Fruit fly (Drosophila melanogaster) whole organism, adult: ENCODE results near the gene Ufd4.
A peak's percentile ranks its signal among the peaks of the same experiment; 100 is the strongest.

Source experiments
- CG11617 ChIP-seq: fragments of 200-800 bp; sonication (Bioruptor generic); optimal IDR thresholded peaks from 2 replicates; lab custom pipeline; 2017; ENCODE audit warnings: mild to moderate bottlenecking, missing biosample characterization, missing genetic modification reagents, missing genetic modification characterization
- CG12768 ChIP-seq: fragments of 200-800 bp; sonication (Bioruptor generic); optimal IDR thresholded peaks from 2 replicates; lab custom pipeline; 2017; ENCODE audit warnings: missing biosample characterization, missing genetic modification characterization, mild to moderate bottlenecking, moderate library complexity, missing genetic modification reagents
- CG14711 ChIP-seq: fragments of 200-800 bp; sonication (Bioruptor generic); optimal IDR thresholded peaks from 2 replicates; lab custom pipeline; 2018; ENCODE audit warnings: missing biosample characterization, mild to moderate bottlenecking, missing genetic modification characterization, moderate library complexity
- CG1620 ChIP-seq: fragments of 200-800 bp; sonication (Bioruptor generic); optimal IDR thresholded peaks from 2 replicates; lab custom pipeline; 2016; ENCODE audit warnings: missing biosample characterization, missing genetic modification characterization
- CG33017 ChIP-seq: fragments of 200-800 bp; sonication (Bioruptor generic); optimal IDR thresholded peaks from 2 replicates; lab custom pipeline; 2018; ENCODE audit warnings: missing biosample characterization, mild to moderate bottlenecking, missing genetic modification characterization, moderate library complexity
- CG5204 ChIP-seq: fragments of 200-800 bp; sonication (Bioruptor generic); optimal IDR thresholded peaks from 2 replicates; lab custom pipeline; 2016; ENCODE audit warnings: missing biosample characterization, missing genetic modification characterization
- CG7045 ChIP-seq: fragments of 200-800 bp; sonication (Bioruptor generic); optimal IDR thresholded peaks from 2 replicates; lab custom pipeline; 2017; ENCODE audit warnings: missing biosample characterization, mild to moderate bottlenecking, missing genetic modification characterization
- CG7101 ChIP-seq: fragments of 200-800 bp; sonication (Bioruptor generic); optimal IDR thresholded peaks from 2 replicates; lab custom pipeline; 2018; ENCODE audit warnings: missing biosample characterization, mild to moderate bottlenecking, missing genetic modification characterization, moderate library complexity
- Clk ChIP-seq: fragments of 200-800 bp; sonication (Bioruptor generic); optimal IDR thresholded peaks from 2 replicates; lab custom pipeline; 2017; ENCODE audit warnings: missing biosample characterization, missing genetic modification characterization
- Crg-1 ChIP-seq: fragments of 200-800 bp; sonication (Bioruptor generic); optimal IDR thresholded peaks from 2 replicates; lab custom pipeline; 2016; ENCODE audit warnings: missing biosample characterization, missing genetic modification characterization
- Hr96 ChIP-seq: fragments of 200-800 bp; sonication (Bioruptor generic); optimal IDR thresholded peaks from 2 replicates; lab custom pipeline; 2016; ENCODE audit warnings: missing biosample characterization, missing genetic modification characterization
- Mnt ChIP-seq: fragments of 200-800 bp; sonication (Bioruptor generic); optimal IDR thresholded peaks from 2 replicates; lab custom pipeline; 2016; ENCODE audit warnings: missing biosample characterization, mild to moderate bottlenecking, missing genetic modification characterization
- bab1 ChIP-seq: fragments of 200-800 bp; sonication (Bioruptor generic); optimal IDR thresholded peaks from 3 replicates; lab custom pipeline; 2019; ENCODE audit warnings: missing biosample characterization, mild to moderate bottlenecking, missing genetic modification characterization, moderate library complexity
- cnc ChIP-seq, 2 experiments: fragments of >200 bp; optimal IDR thresholded peaks; 2 replicates each; lab custom pipeline; 2017
- kay ChIP-seq: fragments of 200-800 bp; sonication (Bioruptor generic); peaks from one replicate; lab custom pipeline; 2016; ENCODE audit warnings: missing biosample characterization, missing genetic modification characterization, borderline replicate concordance
- ovo ChIP-seq: fragments of 200-800 bp; sonication (Bioruptor generic); optimal IDR thresholded peaks from 2 replicates; lab custom pipeline; 2016; ENCODE audit warnings: missing biosample characterization, missing genetic modification characterization
- pad ChIP-seq: fragments of 200-800 bp; sonication (Bioruptor generic); optimal IDR thresholded peaks from 3 replicates; lab custom pipeline; 2017; ENCODE audit warnings: missing biosample characterization, missing genetic modification characterization, mild to moderate bottlenecking, moderate library complexity, missing genetic modification reagents
- tj ChIP-seq: fragments of 200-800 bp; sonication (Bioruptor generic); optimal IDR thresholded peaks from 3 replicates; lab custom pipeline; 2017; ENCODE audit warnings: missing biosample characterization, mild to moderate bottlenecking, missing genetic modification characterization, moderate library complexity
- toe ChIP-seq: fragments of 200-800 bp; sonication (Bioruptor generic); optimal IDR thresholded peaks from 2 replicates; lab custom pipeline; 2016; ENCODE audit warnings: missing biosample characterization, missing genetic modification characterization

The Ufd4 gene

dm6 chr2L:10334213-10334612, 42.0 kb upstream of the Ufd4 start:
- no peak for TF ChIP-seq CG14711 (tag; lab: Kevin White, UChicago)
- no peak for TF ChIP-seq CG12768 (GFP tag; lab: Kevin White, UChicago)
- no peak for TF ChIP-seq Hr96 (GFP tag; lab: Kevin White, UChicago)
- TF ChIP-seq tj (GFP tag; lab: Kevin White, UChicago) = no peak

- TF ChIP-seq kay (peak; percentile 98), Mnt (GFP tag; lab: Kevin White, UChicago) (peak; percentile 23), CG33017 (tag; lab: Kevin White, UChicago) (peak; percentile 30), Clk (GFP tag; lab: Kevin White, UChicago) (no peak), CG7101 (tag; lab: Kevin White, UChicago) (peak; percentile 8), CG7045 (GFP tag; lab: Kevin White, UChicago) (no peak), pad (GFP tag; lab: Kevin White, UChicago) (peak; percentile 38), CG12768 (GFP tag; lab: Kevin White, UChicago) (peak; percentile 15), CG5204 (GFP tag; lab: Kevin White, UChicago) (no peak), Crg-1 (GFP tag; lab: Kevin White, UChicago) (no peak), bab1 (GFP tag; lab: Kevin White, UChicago) (peak; percentile 41)
These were observed 41.2 kb upstream of the Ufd4 start, which contains the start of gene GATAd for dm6 chr2L:10333091-10333991. GATAd (plus strand) TSS chr2L:10333734.

dm6 chr2L:10331066-10331847, 39.1 kb upstream of the Ufd4 start, which contains the start of the genes Schip1 and Cox10:
Schip1 (minus strand) TSS chr2L:10331116.
Cox10 (plus strand) TSS chr2L:10331471.
- TF ChIP-seq CG11617 (GFP tag; lab: Kevin White, UChicago) (no peak), kay (peak; percentile 0), CG33017 (tag; lab: Kevin White, UChicago) (peak; percentile 40), Hr96 (GFP tag; lab: Kevin White, UChicago) (no peak), Mnt (GFP tag; lab: Kevin White, UChicago) (peak; percentile 10), CG7101 (tag; lab: Kevin White, UChicago) (peak; percentile 44), CG14711 (tag; lab: Kevin White, UChicago) (peak; percentile 26), CG7045 (GFP tag; lab: Kevin White, UChicago) (no peak)

dm6 chr2L:10327790-10328189, 35.6 kb upstream of the Ufd4 start, which contains the start of gene RnrL:
RnrL (minus strand) TSS chr2L:10327943.
- TF ChIP-seq kay (peak; percentile 82), tj (GFP tag; lab: Kevin White, UChicago) (no peak)

dm6 chr2L:10322773-10323487, 30.8 kb upstream of the Ufd4 start, which contains the start of gene CG5381:
CG5381 (minus strand) TSS chr2L:10323102.
- TF ChIP-seq CG11617 (GFP tag; lab: Kevin White, UChicago) = no peak
- no peak for TF ChIP-seq CG12768 (GFP tag; lab: Kevin White, UChicago)
- TF ChIP-seq ovo (GFP tag; lab: Kevin White, UChicago) = no peak
- TF ChIP-seq kay = peak; percentile 69
- no peak for TF ChIP-seq toe (GFP tag; lab: Kevin White, UChicago)

- TF ChIP-seq cnc (optimal IDR thresholded peaks at IDR 0.05; lab: Kevin White, UChicago) = no peak
- TF ChIP-seq CG7045 (GFP tag; lab: Kevin White, UChicago) = no peak
- no peak for TF ChIP-seq kay
- no peak for TF ChIP-seq CG1620
- TF ChIP-seq CG11617 (GFP tag; lab: Kevin White, UChicago) = no peak
- TF ChIP-seq toe (GFP tag; lab: Kevin White, UChicago) = no peak
- TF ChIP-seq Crg-1 (GFP tag; lab: Kevin White, UChicago) = no peak
- TF ChIP-seq CG5204 (GFP tag; lab: Kevin White, UChicago) = no peak
These were observed 30.0 kb upstream of the Ufd4 start, which contains the start of gene CG4995 for dm6 chr2L:10322176-10322575. CG4995 (plus strand) TSS chr2L:10322476.
